Worm (Caenorhabditis elegans): ENCODE measurements around the gene W07G4.1.

- TF ChIP-seq unc-62 (GFP tag; optimal IDR thresholded peaks at IDR 0.05) (no peak), aly-2 (tag; optimal IDR thresholded peaks at IDR 0.05) (no peak), snpc-4 (tag; optimal IDR thresholded peaks at IDR 0.05) (no peak), nhr-25 (tag; optimal IDR thresholded peaks at IDR 0.05) (no peak), nhr-12 (tag; optimal IDR thresholded peaks at IDR 0.05) (no peak), nhr-77 (tag; optimal IDR thresholded peaks at IDR 0.05) (no peak), ceh-16 (tag; optimal IDR thresholded peaks at IDR 0.05) (no peak), unc-39 (tag; optimal IDR thresholded peaks at IDR 0.05) (no peak), elt-3 (tag; optimal IDR thresholded peaks at IDR 0.05) (no peak), tbx-2 (tag; optimal IDR thresholded peaks at IDR 0.05) (no peak), lin-15B (tag; optimal IDR thresholded peaks at IDR 0.05) (no peak)
These were observed 13.3 kb upstream of the W07G4.1 start for ce11 chrV:13020014-13020413.
